Fruit fly (Drosophila melanogaster): Measurements from ENCODE around the gene Stam.

The Stam gene

dm6 chr2L:10841619-10842018 lies 16.7 kb upstream of the Stam start:
- no peak for TF ChIP-seq CG12768 (GFP tag; optimal IDR thresholded peaks at IDR 0.05)
- no peak for TF ChIP-seq bab1 (GFP tag; optimal IDR thresholded peaks at IDR 0.05)
- no peak for TF ChIP-seq Mnt (GFP tag; optimal IDR thresholded peaks at IDR 0.05)
- no peak for TF ChIP-seq pad (GFP tag; optimal IDR thresholded peaks at IDR 0.05)
- TF ChIP-seq CG14711 (tag; optimal IDR thresholded peaks at IDR 0.05), result no peak
- TF ChIP-seq CG7101 (tag; optimal IDR thresholded peaks at IDR 0.05), result no peak
- TF ChIP-seq cic (GFP tag; optimal IDR thresholded peaks at IDR 0.05), result no peak
- no peak for TF ChIP-seq tj (GFP tag; optimal IDR thresholded peaks at IDR 0.05)
- TF ChIP-seq CG7045 (GFP tag; optimal IDR thresholded peaks at IDR 0.05), result no peak
- TF ChIP-seq toe (GFP tag; optimal IDR thresholded peaks at IDR 0.05), result no peak
- no peak for TF ChIP-seq kay (GFP tag; ENCODE audit: borderline replicate concordance)
- no peak for TF ChIP-seq Crg-1 (GFP tag; optimal IDR thresholded peaks at IDR 0.05)
- no peak for TF ChIP-seq CG11617 (GFP tag; optimal IDR thresholded peaks at IDR 0.05)
- no peak for TF ChIP-seq CG5204 (GFP tag; optimal IDR thresholded peaks at IDR 0.05)

dm6 chr2L:10842326-10842725 lies 16.0 kb upstream of the Stam start, which contains the start of gene CG6700:
Gene CG6700, minus strand, starts transcription at chr2L:10842597.
- TF ChIP-seq Mnt (GFP tag; optimal IDR thresholded peaks at IDR 0.05) (peak; percentile 82), CG33017 (tag; optimal IDR thresholded peaks at IDR 0.05) (no peak), cnc (optimal IDR thresholded peaks at IDR 0.05) (no peak), CG14711 (tag; optimal IDR thresholded peaks at IDR 0.05) (peak; percentile 10), Hr96 (GFP tag; optimal IDR thresholded peaks at IDR 0.05) (no peak), cic (GFP tag; optimal IDR thresholded peaks at IDR 0.05) (no peak), Clk (GFP tag; optimal IDR thresholded peaks at IDR 0.05) (no peak), CG5204 (GFP tag; optimal IDR thresholded peaks at IDR 0.05) (no peak), tj (GFP tag; optimal IDR thresholded peaks at IDR 0.05) (peak; percentile 31), kay (GFP tag; ENCODE audit: borderline replicate concordance) (peak; percentile 94), bab1 (GFP tag; optimal IDR thresholded peaks at IDR 0.05) (peak; percentile 65)

- TF ChIP-seq bab1 (GFP tag; optimal IDR thresholded peaks at IDR 0.05), result no peak
- TF ChIP-seq Hr96 (GFP tag; optimal IDR thresholded peaks at IDR 0.05), result no peak
- no peak for TF ChIP-seq cnc (optimal IDR thresholded peaks at IDR 0.05)
Observed at dm6 chr2L:10845564-10845963, 12.8 kb upstream of the Stam start, which contains the start of the genes CG17139 and CG17140. Gene CG17139, minus strand, starts transcription at chr2L:10845664. Gene CG17140, minus strand, starts transcription at chr2L:10845664.

dm6 chr2L:10846944-10847343 lies 11.4 kb upstream of the Stam start, which contains the start of gene Porin2:
Gene Porin2, minus strand, starts transcription at chr2L:10847044.
- TF ChIP-seq toe (GFP tag; optimal IDR thresholded peaks at IDR 0.05) (no peak), kay (GFP tag; ENCODE audit: borderline replicate concordance) (peak; percentile 12)

- TF ChIP-seq tj (GFP tag; optimal IDR thresholded peaks at IDR 0.05) (peak; percentile 39), Mnt (GFP tag; optimal IDR thresholded peaks at IDR 0.05) (no peak), CG14711 (tag; optimal IDR thresholded peaks at IDR 0.05) (peak; percentile 26), CG11617 (GFP tag; optimal IDR thresholded peaks at IDR 0.05) (peak; percentile 51), Hr96 (GFP tag; optimal IDR thresholded peaks at IDR 0.05) (no peak), CG12768 (GFP tag; optimal IDR thresholded peaks at IDR 0.05) (peak; percentile 15), CG7045 (GFP tag; optimal IDR thresholded peaks at IDR 0.05) (peak; percentile 67), bab1 (GFP tag; optimal IDR thresholded peaks at IDR 0.05) (no peak), kay (GFP tag; ENCODE audit: borderline replicate concordance) (peak; percentile 79), ovo (GFP tag; optimal IDR thresholded peaks at IDR 0.05) (peak; percentile 87), Crg-1 (GFP tag; optimal IDR thresholded peaks at IDR 0.05) (peak; percentile 24), CG7101 (tag; optimal IDR thresholded peaks at IDR 0.05) (peak; percentile 43), CG33017 (tag; optimal IDR thresholded peaks at IDR 0.05) (peak; percentile 42)
Observed at dm6 chr2L:10849511-10850191, 8.7 kb upstream of the Stam start, which contains the start of gene SmydA-3. Gene SmydA-3, plus strand, starts transcription at chr2L:10850141.

- TF ChIP-seq CG7045 (GFP tag; optimal IDR thresholded peaks at IDR 0.05), result no peak
- no peak for TF ChIP-seq Hr96 (GFP tag; optimal IDR thresholded peaks at IDR 0.05)
- peak; percentile 35 for TF ChIP-seq CG14711 (tag; optimal IDR thresholded peaks at IDR 0.05)
- TF ChIP-seq Clk (GFP tag; optimal IDR thresholded peaks at IDR 0.05), result no peak
- no peak for TF ChIP-seq CG5204 (GFP tag; optimal IDR thresholded peaks at IDR 0.05)
- peak; percentile 7 for TF ChIP-seq toe (GFP tag; optimal IDR thresholded peaks at IDR 0.05)
- no peak for TF ChIP-seq cnc (optimal IDR thresholded peaks at IDR 0.05)
- TF ChIP-seq cic (GFP tag; optimal IDR thresholded peaks at IDR 0.05), result peak; percentile 31
- peak; percentile 22 for TF ChIP-seq tj (GFP tag; optimal IDR thresholded peaks at IDR 0.05)
- no peak for TF ChIP-seq CG12768 (GFP tag; optimal IDR thresholded peaks at IDR 0.05)
- TF ChIP-seq kay (GFP tag; ENCODE audit: borderline replicate concordance), result no peak
- peak; percentile 3 for TF ChIP-seq Crg-1 (GFP tag; optimal IDR thresholded peaks at IDR 0.05)
- no peak for TF ChIP-seq CG7101 (tag; optimal IDR thresholded peaks at IDR 0.05)
- TF ChIP-seq Mnt (GFP tag; optimal IDR thresholded peaks at IDR 0.05), result peak; percentile 80
- no peak for TF ChIP-seq CG11617 (GFP tag; optimal IDR thresholded peaks at IDR 0.05)
- TF ChIP-seq pad (GFP tag; optimal IDR thresholded peaks at IDR 0.05), result no peak
- TF ChIP-seq ovo (GFP tag; optimal IDR thresholded peaks at IDR 0.05), result peak; percentile 72
- no peak for TF ChIP-seq CG33017 (tag; optimal IDR thresholded peaks at IDR 0.05)
- TF ChIP-seq bab1 (GFP tag; optimal IDR thresholded peaks at IDR 0.05), result peak; percentile 19
- no peak for TF ChIP-seq CG1620 (GFP tag; optimal IDR thresholded peaks at IDR 0.05)
Observed at dm6 chr2L:10850320-10850990, 7.9 kb upstream of the Stam start, which contains the start of gene porin. Gene porin, minus strand, starts transcription at chr2L:10850848.
